Fruit fly (Drosophila melanogaster) whole organism, embryonic: ENCODE results near the gene CG15517.

Experiments used
- B-H2 ChIP-seq: fragments of 200-800 bp; sonication (Bioruptor generic); optimal IDR thresholded peaks from 2 replicates; lab custom pipeline; 2018; ENCODE audit warnings: missing biosample characterization, mild to moderate bottlenecking, missing genetic modification characterization
- CG10462 ChIP-seq: fragments of 200-800 bp; sonication (Bioruptor generic); optimal IDR thresholded peaks from 2 replicates; lab custom pipeline; 2016; ENCODE audit warnings: missing biosample characterization, missing genetic modification characterization
- CG10654 ChIP-seq: fragments of 200-800 bp; sonication (Bioruptor generic); optimal IDR thresholded peaks from 2 replicates; lab custom pipeline; 2016; ENCODE audit warnings: missing biosample characterization, missing genetic modification characterization
- CG11723 ChIP-seq: fragments of 200-800 bp; sonication (Bioruptor generic); optimal IDR thresholded peaks from 2 replicates; lab custom pipeline; 2017; ENCODE audit warnings: missing biosample characterization, mild to moderate bottlenecking, missing genetic modification characterization
- CG12071 ChIP-seq: fragments of 200-800 bp; sonication (Bioruptor generic); optimal IDR thresholded peaks from 3 replicates; lab custom pipeline; 2018; ENCODE audit warnings: missing biosample characterization, mild to moderate bottlenecking, missing genetic modification characterization
- CG13296 ChIP-seq: fragments of 200-800 bp; sonication (Bioruptor generic); optimal IDR thresholded peaks from 3 replicates; lab custom pipeline; 2018; ENCODE audit warnings: missing biosample characterization, mild to moderate bottlenecking, missing genetic modification characterization
- CG13424 ChIP-seq: fragments of 200-800 bp; sonication (Bioruptor generic); optimal IDR thresholded peaks from 2 replicates; lab custom pipeline; 2019; ENCODE audit warnings: missing biosample characterization, mild to moderate bottlenecking, missing genetic modification characterization, moderate library complexity
- CG14667 ChIP-seq: fragments of 200-800 bp; sonication (Bioruptor generic); IDR thresholded peaks from 2 replicates; pipeline ENCODE4 v1.3.6; 2022; ENCODE audit warnings: missing biosample characterization, missing genetic modification characterization
- CG1647 ChIP-seq: fragments of 200-800 bp; sonication (Bioruptor generic); optimal IDR thresholded peaks from 3 replicates; lab custom pipeline; 2016; ENCODE audit warnings: missing biosample characterization, missing genetic modification characterization
- CG16863 ChIP-seq: fragments of 200-800 bp; sonication (Bioruptor generic); optimal IDR thresholded peaks from 3 replicates; lab custom pipeline; 2016; ENCODE audit warnings: missing biosample characterization, missing genetic modification characterization
- CG2199 ChIP-seq: fragments of 200-800 bp; sonication (Bioruptor generic); IDR thresholded peaks from 3 replicates; pipeline ENCODE4 v1.3.6; 2022; ENCODE audit warnings: missing biosample characterization, missing genetic modification characterization
- CG2202 ChIP-seq: fragments of 200-800 bp; sonication (Bioruptor generic); optimal IDR thresholded peaks from 2 replicates; lab custom pipeline; 2018; ENCODE audit warnings: missing biosample characterization, mild to moderate bottlenecking, missing genetic modification characterization
- CG4328 ChIP-seq: fragments of 200-800 bp; sonication (Bioruptor generic); optimal IDR thresholded peaks from 3 replicates; lab custom pipeline; 2017; ENCODE audit warnings: missing biosample characterization, missing genetic modification reagents, missing genetic modification characterization
- CG43689 ChIP-seq: fragments of 200-800 bp; sonication (Bioruptor generic); IDR thresholded peaks from 2 replicates; pipeline ENCODE4 v1.3.6; 2022; ENCODE audit warnings: missing biosample characterization, missing genetic modification characterization
- CG4404 ChIP-seq: fragments of 200-800 bp; sonication (Bioruptor generic); IDR thresholded peaks from 2 replicates; pipeline ENCODE4 v1.3.6; 2022; ENCODE audit warnings: missing biosample characterization, missing genetic modification characterization
- CG7839 ChIP-seq: fragments of 200-800 bp; sonication (Bioruptor generic); optimal IDR thresholded peaks from 3 replicates; lab custom pipeline; 2018; ENCODE audit warnings: missing biosample characterization, mild to moderate bottlenecking, missing genetic modification characterization, moderate library complexity
- CG8089 ChIP-seq: fragments of 200-800 bp; sonication (Bioruptor generic); optimal IDR thresholded peaks from 3 replicates; lab custom pipeline; 2016; ENCODE audit warnings: missing biosample characterization, missing genetic modification characterization
- CG8924 ChIP-seq: fragments of 200-800 bp; optimal IDR thresholded peaks from 3 replicates; lab custom pipeline; 2019; ENCODE audit warnings: missing biosample characterization, mild to moderate bottlenecking, missing genetic modification characterization, moderate library complexity
- CoRest ChIP-seq: fragments of 200-800 bp; sonication (Bioruptor generic); optimal IDR thresholded peaks from 3 replicates; lab custom pipeline; 2018; ENCODE audit warnings: missing biosample characterization, mild to moderate bottlenecking, missing genetic modification characterization, moderate library complexity
- Dll ChIP-seq: fragments of 200-800 bp; sonication (Bioruptor generic); IDR thresholded peaks from 4 replicates; pipeline ENCODE4 v1.3.6; 2022; ENCODE audit warnings: missing biosample characterization, missing genetic modification characterization; ENCODE audit not compliant: partially characterized antibody
- E2f1 ChIP-seq: fragments of 200-800 bp; sonication (Bioruptor generic); IDR thresholded peaks from 2 replicates; pipeline ENCODE4 v1.3.6; 2022; ENCODE audit warnings: missing biosample characterization, missing genetic modification characterization
- Fer1 ChIP-seq: fragments of 200-800 bp; sonication (Bioruptor generic); optimal IDR thresholded peaks from 2 replicates; lab custom pipeline; 2017; ENCODE audit warnings: missing biosample characterization, mild to moderate bottlenecking, missing genetic modification characterization
- Hr3 ChIP-seq: fragments of 200-800 bp; sonication (Bioruptor generic); optimal IDR thresholded peaks from 3 replicates; lab custom pipeline; 2016; ENCODE audit warnings: missing biosample characterization, missing genetic modification characterization
- Lpt ChIP-seq: fragments of >200 bp; optimal IDR thresholded peaks from 2 replicates; lab custom pipeline; 2018; ENCODE audit warnings: missing biosample characterization, missing genetic modification characterization
- NC2β ChIP-seq: fragments of 200-800 bp; sonication (Bioruptor generic); optimal IDR thresholded peaks from 2 replicates; lab custom pipeline; 2016; ENCODE audit warnings: missing biosample characterization, missing genetic modification characterization
- PHDP ChIP-seq: fragments of 200-800 bp; sonication (Bioruptor generic); optimal IDR thresholded peaks from 3 replicates; lab custom pipeline; 2018; ENCODE audit warnings: missing biosample characterization, mild to moderate bottlenecking, missing genetic modification characterization, moderate library complexity
- Pdp1 ChIP-seq, 2 experiments: fragments of 200-800 bp; sonication (Bioruptor generic); optimal IDR thresholded peaks; 3 replicates each; lab custom pipeline; 2016; ENCODE audit warnings: missing biosample characterization in 2 of 2, missing genetic modification characterization in 2 of 2, mild to moderate bottlenecking in 1 of 2, moderate library complexity in 1 of 2
- Sox102F ChIP-seq: fragments of 200-800 bp; sonication (Bioruptor generic); optimal IDR thresholded peaks from 2 replicates; lab custom pipeline; 2018; ENCODE audit warnings: missing biosample characterization, mild to moderate bottlenecking, missing genetic modification characterization, moderate library complexity
- Ssrp ChIP-seq: fragments of 200-800 bp; sonication (Bioruptor generic); optimal IDR thresholded peaks from 2 replicates; lab custom pipeline; 2018; ENCODE audit warnings: missing biosample characterization, mild to moderate bottlenecking, missing genetic modification characterization, moderate library complexity
- cad ChIP-seq: fragments of >200 bp; optimal IDR thresholded peaks from 2 replicates; lab custom pipeline; 2017; ENCODE audit warnings: missing biosample characterization, missing genetic modification characterization
- chinmo ChIP-seq: fragments of 200-800 bp; sonication (Bioruptor generic); IDR thresholded peaks from 4 replicates; pipeline ENCODE4 v1.3.6; 2022; ENCODE audit warnings: missing biosample characterization, missing genetic modification characterization; ENCODE audit not compliant: partially characterized antibody
- da ChIP-seq: fragments of 200-800 bp; sonication (Bioruptor generic); optimal IDR thresholded peaks from 2 replicates; lab custom pipeline; 2016; ENCODE audit warnings: missing biosample characterization, missing genetic modification characterization
- esg ChIP-seq: fragments of 200-800 bp; sonication (Bioruptor generic); conservative IDR thresholded peaks from 2 replicates; pipeline ENCODE4 v1.3.6; 2022; ENCODE audit warnings: missing biosample characterization, missing genetic modification characterization
- fru ChIP-seq: fragments of >200 bp; optimal IDR thresholded peaks from 2 replicates; lab custom pipeline; 2017
- gcm2 ChIP-seq: fragments of 200-800 bp; sonication (Bioruptor generic); optimal IDR thresholded peaks from 2 replicates; lab custom pipeline; 2016; ENCODE audit warnings: missing biosample characterization, missing genetic modification characterization
- ind ChIP-seq: fragments of 200-800 bp; sonication (Bioruptor generic); optimal IDR thresholded peaks from 3 replicates; lab custom pipeline; 2016; ENCODE audit warnings: missing biosample characterization, missing genetic modification characterization
- knrl ChIP-seq: fragments of 200-800 bp; sonication (Bioruptor generic); IDR thresholded peaks from 3 replicates; pipeline ENCODE4 v1.3.6; 2022; ENCODE audit warnings: missing biosample characterization, missing genetic modification characterization; ENCODE audit not compliant: partially characterized antibody
- mam ChIP-seq: fragments of 200-800 bp; sonication (Bioruptor generic); optimal IDR thresholded peaks from 3 replicates; lab custom pipeline; 2016; ENCODE audit warnings: missing biosample characterization, missing genetic modification characterization
- nmo ChIP-seq: fragments of 200-800 bp; sonication (Bioruptor generic); optimal IDR thresholded peaks from 2 replicates; lab custom pipeline; 2018; ENCODE audit warnings: missing biosample characterization, mild to moderate bottlenecking, missing genetic modification characterization, moderate library complexity
- oc ChIP-seq: fragments of 200-800 bp; sonication (Bioruptor generic); optimal IDR thresholded peaks from 2 replicates; lab custom pipeline; 2018; ENCODE audit warnings: missing biosample characterization, mild to moderate bottlenecking, missing genetic modification characterization, moderate library complexity
- pb ChIP-seq: fragments of 200-800 bp; sonication (Bioruptor generic); optimal IDR thresholded peaks from 3 replicates; lab custom pipeline; 2016; ENCODE audit warnings: missing biosample characterization, missing genetic modification characterization
- pfk ChIP-seq: fragments of 200-800 bp; sonication (Bioruptor generic); optimal IDR thresholded peaks from 2 replicates; lab custom pipeline; 2018; ENCODE audit warnings: missing biosample characterization, mild to moderate bottlenecking, missing genetic modification characterization, moderate library complexity
- pnt ChIP-seq: fragments of 200-800 bp; sonication (Bioruptor generic); optimal IDR thresholded peaks from 3 replicates; lab custom pipeline; 2016; ENCODE audit warnings: missing biosample characterization, missing genetic modification characterization
- pros ChIP-seq: fragments of 200-800 bp; sonication (Bioruptor generic); optimal IDR thresholded peaks from 3 replicates; lab custom pipeline; 2019; ENCODE audit warnings: missing biosample characterization, mild to moderate bottlenecking, missing genetic modification characterization, moderate library complexity
- scrt ChIP-seq: fragments of 200-800 bp; sonication (Bioruptor generic); optimal IDR thresholded peaks from 2 replicates; lab custom pipeline; 2018; ENCODE audit warnings: missing biosample characterization, mild to moderate bottlenecking, missing genetic modification characterization, moderate library complexity
- sens-2 ChIP-seq: fragments of 200-800 bp; sonication (Bioruptor generic); IDR thresholded peaks from 2 replicates; pipeline ENCODE4 v1.3.6; 2022; ENCODE audit warnings: missing biosample characterization, missing genetic modification characterization
- seq ChIP-seq: fragments of 200-800 bp; sonication (Bioruptor generic); IDR thresholded peaks from 2 replicates; pipeline ENCODE4 v1.3.6; 2022; ENCODE audit warnings: missing biosample characterization, missing genetic modification characterization
- sisA ChIP-seq: fragments of 200-800 bp; sonication (Bioruptor generic); IDR thresholded peaks from 2 replicates; pipeline ENCODE4 v1.3.6; 2022; ENCODE audit warnings: missing biosample characterization, missing genetic modification characterization
- stwl ChIP-seq: fragments of 200-800 bp; sonication (Bioruptor generic); optimal IDR thresholded peaks from 3 replicates; lab custom pipeline; 2018; ENCODE audit warnings: missing biosample characterization, mild to moderate bottlenecking, missing genetic modification characterization, moderate library complexity
- tll ChIP-seq, 2 experiments: fragments of 200-800 bp in 1 of 2; fragments of >200 bp in 1 of 2; sonication (Bioruptor generic) in 1 of 2; optimal IDR thresholded peaks; 2 replicates each; lab custom pipeline; 2017 to 2019; ENCODE audit warnings: missing biosample characterization in 2 of 2, missing genetic modification characterization in 2 of 2, mild to moderate bottlenecking in 1 of 2, moderate library complexity in 1 of 2
- wek ChIP-seq: fragments of 200-800 bp; sonication (Bioruptor generic); optimal IDR thresholded peaks from 3 replicates; lab custom pipeline; 2018; ENCODE audit warnings: missing biosample characterization, mild to moderate bottlenecking, missing genetic modification characterization, moderate library complexity

The CG15517 gene

DNA sequence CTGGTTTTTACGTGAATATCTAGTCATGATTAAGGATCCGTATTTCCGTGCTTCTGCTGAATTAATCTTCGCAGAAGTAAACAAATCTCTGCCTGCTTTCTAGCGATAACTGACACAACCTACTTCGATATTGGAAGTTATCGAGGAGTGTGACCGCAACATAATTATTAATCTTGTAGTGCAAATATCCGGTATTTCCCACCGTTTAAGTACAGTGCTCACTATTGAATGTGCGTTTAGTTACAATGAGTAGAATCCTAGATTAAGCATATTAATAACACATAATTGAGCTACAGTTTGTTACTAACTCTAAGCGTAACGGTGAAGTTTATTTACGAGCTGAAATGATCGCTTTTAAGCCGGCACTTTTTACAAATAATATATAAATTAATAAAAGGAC is 43.9 kb downstream of the CG15517 start (continued):
- TF ChIP-seq Lpt (GFP tag; lab: Kevin White, UChicago): no peak
- TF ChIP-seq CG7839 (tag; lab: Kevin White, UChicago): no peak
- no peak for TF ChIP-seq CG16863 (GFP tag; lab: Kevin White, UChicago)
- TF ChIP-seq pnt: no peak
- peak; percentile 25 for TF ChIP-seq Hr3 (GFP tag; lab: Kevin White, UChicago)
- TF ChIP-seq E2f1 (GFP tag; lab: Robert Waterston, UW): 0 out of 2 replicates have a peak, but pooled peaks have one; percentile 35
- no peak for TF ChIP-seq pfk (GFP tag; lab: Kevin White, UChicago)
- TF ChIP-seq B-H2 (GFP tag; lab: Kevin White, UChicago): peak; percentile 86
- no peak for TF ChIP-seq CG10654 (GFP tag; lab: Kevin White, UChicago)
- TF ChIP-seq Ssrp: peak; percentile 35
- no peak for TF ChIP-seq tll (GFP tag; optimal IDR thresholded peaks at IDR 0.05; lab: Kevin White, UChicago)
- peak; percentile 38 for TF ChIP-seq oc (tag; lab: Kevin White, UChicago)
- TF ChIP-seq CG12071 (GFP tag; lab: Kevin White, UChicago): peak; percentile 30
- no peak for TF ChIP-seq CG4404 (GFP tag; lab: Robert Waterston, UW)
- peak; percentile 64 for TF ChIP-seq CoRest (tag; lab: Kevin White, UChicago)
- peak; percentile 91 for TF ChIP-seq stwl
- 0 out of 2 replicates have a peak, but pooled peaks have one; percentile 22 for TF ChIP-seq seq (GFP tag; lab: Robert Waterston, UW)
- no peak for TF ChIP-seq scrt
- no peak for TF ChIP-seq cad
- peak; percentile 42 for TF ChIP-seq CG8924 (tag; lab: Kevin White, UChicago)
- TF ChIP-seq fru: no peak
- no peak for TF ChIP-seq CG10462 (GFP tag; lab: Kevin White, UChicago)
- TF ChIP-seq da (GFP tag; lab: Kevin White, UChicago): no peak
- TF ChIP-seq sisA (GFP tag; lab: Robert Waterston, UW): no peak
- no peak for TF ChIP-seq CG2202 (tag; lab: Kevin White, UChicago)
- peak; percentile 7 for TF ChIP-seq NC2β (GFP tag; lab: Kevin White, UChicago)
- TF ChIP-seq CG8089 (GFP tag; lab: Kevin White, UChicago): no peak
- peak; percentile 54 for TF ChIP-seq PHDP
- TF ChIP-seq Fer1 (GFP tag; lab: Kevin White, UChicago): peak; percentile 68
- no peak for TF ChIP-seq pb (GFP tag; lab: Kevin White, UChicago)
- TF ChIP-seq mam (GFP tag; lab: Kevin White, UChicago): no peak
- no peak for TF ChIP-seq gcm2
- TF ChIP-seq chinmo: no peak
- TF ChIP-seq CG11723: no peak
- TF ChIP-seq nmo: peak; percentile 40
- no peak for TF ChIP-seq knrl (GFP tag; lab: Robert Waterston, UW)
- TF ChIP-seq CG13296 (GFP tag; lab: Kevin White, UChicago): peak; percentile 73
- no peak for TF ChIP-seq CG14667 (GFP tag; lab: Robert Waterston, UW)
- TF ChIP-seq sens-2 (GFP tag; lab: Robert Waterston, UW): peak; percentile 38; the same call in 1 of the 2 replicates
- TF ChIP-seq CG43689 (GFP tag; lab: Robert Waterston, UW): no peak
- TF ChIP-seq pros (GFP tag; lab: Kevin White, UChicago): no peak
- peak in 1 of 2 experiments; percentile 54 for TF ChIP-seq Pdp1 (GFP tag; optimal IDR thresholded peaks at IDR 0.05; lab: Kevin White, UChicago)
- peak; percentile 47; the same call in 1 of the 4 replicates for TF ChIP-seq Dll
- peak; percentile 39 for TF ChIP-seq ind (GFP tag; lab: Kevin White, UChicago)
- peak; percentile 31 for TF ChIP-seq CG1647
- TF ChIP-seq esg (GFP tag; lab: Robert Waterston, UW): no peak
- TF ChIP-seq CG4328 (GFP tag; lab: Kevin White, UChicago): peak; percentile 29
- peak; percentile 34 for TF ChIP-seq wek (GFP tag; lab: Kevin White, UChicago)
- TF ChIP-seq Sox102F (GFP tag; lab: Kevin White, UChicago): no peak
- 0 out of 3 replicates have a peak, but pooled peaks have one; percentile 31 for TF ChIP-seq CG2199
- peak; percentile 50 for TF ChIP-seq CG13424 (tag; lab: Kevin White, UChicago)
